Fruit fly (Drosophila melanogaster) whole organism, embryonic: ENCODE results near the gene CG5262.

Source experiments
- Ada2b ChIP-seq: fragments of 200-800 bp; sonication (Bioruptor generic); IDR thresholded peaks from 2 replicates; pipeline ENCODE4 v1.3.6; 2022; ENCODE audit warnings: missing biosample characterization, missing genetic modification characterization
- Asciz ChIP-seq: fragments of 200-800 bp; sonication (Bioruptor generic); optimal IDR thresholded peaks from 2 replicates; lab custom pipeline; 2017; ENCODE audit warnings: missing biosample characterization, mild to moderate bottlenecking, missing genetic modification characterization, missing genetic modification reagents
- CG12071 ChIP-seq: fragments of 200-800 bp; sonication (Bioruptor generic); optimal IDR thresholded peaks from 3 replicates; lab custom pipeline; 2018; ENCODE audit warnings: missing biosample characterization, mild to moderate bottlenecking, missing genetic modification characterization
- CG12155 ChIP-seq: fragments of 200-800 bp; sonication (Bioruptor generic); optimal IDR thresholded peaks from 3 replicates; lab custom pipeline; 2016; ENCODE audit warnings: missing biosample characterization, missing genetic modification characterization
- CG12299 ChIP-seq: fragments of 200-800 bp; sonication (Bioruptor generic); optimal IDR thresholded peaks from 2 replicates; lab custom pipeline; 2018; ENCODE audit warnings: missing biosample characterization, mild to moderate bottlenecking, missing genetic modification characterization
- CG13287 ChIP-seq: fragments of 200-800 bp; sonication (Bioruptor generic); IDR thresholded peaks from 2 replicates; pipeline ENCODE4 v1.3.6; 2022; ENCODE audit warnings: missing biosample characterization, missing genetic modification characterization; ENCODE audit not compliant: partially characterized antibody
- CG13424 ChIP-seq: fragments of 200-800 bp; sonication (Bioruptor generic); optimal IDR thresholded peaks from 2 replicates; lab custom pipeline; 2019; ENCODE audit warnings: missing biosample characterization, mild to moderate bottlenecking, missing genetic modification characterization, moderate library complexity
- CG14667 ChIP-seq: fragments of 200-800 bp; sonication (Bioruptor generic); IDR thresholded peaks from 2 replicates; pipeline ENCODE4 v1.3.6; 2022; ENCODE audit warnings: missing biosample characterization, missing genetic modification characterization
- CG15601 ChIP-seq: fragments of 200-800 bp; sonication (Bioruptor generic); optimal IDR thresholded peaks from 3 replicates; lab custom pipeline; 2019; ENCODE audit warnings: missing biosample characterization, mild to moderate bottlenecking, missing genetic modification characterization, moderate library complexity
- CG15696 ChIP-seq: fragments of 200-800 bp; sonication (Bioruptor generic); optimal IDR thresholded peaks from 2 replicates; lab custom pipeline; 2019; ENCODE audit warnings: missing biosample characterization, mild to moderate bottlenecking, missing genetic modification characterization, moderate library complexity
- CG16863 ChIP-seq: fragments of 200-800 bp; sonication (Bioruptor generic); optimal IDR thresholded peaks from 3 replicates; lab custom pipeline; 2016; ENCODE audit warnings: missing biosample characterization, missing genetic modification characterization
- CG17186 ChIP-seq: fragments of 200-800 bp; sonication (Bioruptor generic); optimal IDR thresholded peaks from 3 replicates; lab custom pipeline; 2017; ENCODE audit warnings: missing biosample characterization, missing genetic modification reagents, missing genetic modification characterization
- CG17328 ChIP-seq: fragments of 200-800 bp; sonication (Bioruptor generic); IDR thresholded peaks from 2 replicates; pipeline ENCODE4 v1.3.6; 2022; ENCODE audit warnings: missing biosample characterization, missing genetic modification characterization
- CG2116 ChIP-seq: fragments of 200-800 bp; sonication (Bioruptor generic); optimal IDR thresholded peaks from 3 replicates; lab custom pipeline; 2018; ENCODE audit warnings: missing biosample characterization, mild to moderate bottlenecking, missing genetic modification characterization
- CG2202 ChIP-seq: fragments of 200-800 bp; sonication (Bioruptor generic); optimal IDR thresholded peaks from 2 replicates; lab custom pipeline; 2018; ENCODE audit warnings: missing biosample characterization, mild to moderate bottlenecking, missing genetic modification characterization
- CG3163 ChIP-seq: fragments of 200-800 bp; sonication (Bioruptor generic); optimal IDR thresholded peaks from 3 replicates; lab custom pipeline; 2016; ENCODE audit warnings: missing biosample characterization, missing genetic modification characterization
- CG4328 ChIP-seq: fragments of 200-800 bp; sonication (Bioruptor generic); optimal IDR thresholded peaks from 3 replicates; lab custom pipeline; 2017; ENCODE audit warnings: missing biosample characterization, missing genetic modification reagents, missing genetic modification characterization
- CG6791 ChIP-seq: fragments of 200-800 bp; sonication (Bioruptor generic); IDR thresholded peaks from 3 replicates; pipeline ENCODE4 v1.3.6; 2022; ENCODE audit warnings: missing biosample characterization, missing genetic modification characterization; ENCODE audit not compliant: partially characterized antibody
- CG7271 ChIP-seq: fragments of 200-800 bp; sonication (Bioruptor generic); optimal IDR thresholded peaks from 2 replicates; lab custom pipeline; 2018; ENCODE audit warnings: missing biosample characterization, mild to moderate bottlenecking, missing genetic modification characterization, moderate library complexity
- CG7786 ChIP-seq: fragments of 200-800 bp; sonication (Bioruptor generic); optimal IDR thresholded peaks from 2 replicates; lab custom pipeline; 2016; ENCODE audit warnings: missing biosample characterization, missing genetic modification characterization
- CG7839 ChIP-seq: fragments of 200-800 bp; sonication (Bioruptor generic); optimal IDR thresholded peaks from 3 replicates; lab custom pipeline; 2018; ENCODE audit warnings: missing biosample characterization, mild to moderate bottlenecking, missing genetic modification characterization, moderate library complexity
- CG8944 ChIP-seq: fragments of 200-800 bp; sonication (Bioruptor generic); optimal IDR thresholded peaks from 3 replicates; lab custom pipeline; 2016; ENCODE audit warnings: missing biosample characterization, missing genetic modification characterization
- CoRest ChIP-seq: fragments of 200-800 bp; sonication (Bioruptor generic); optimal IDR thresholded peaks from 3 replicates; lab custom pipeline; 2018; ENCODE audit warnings: missing biosample characterization, mild to moderate bottlenecking, missing genetic modification characterization, moderate library complexity
- E2f1 ChIP-seq: fragments of 200-800 bp; sonication (Bioruptor generic); IDR thresholded peaks from 2 replicates; pipeline ENCODE4 v1.3.6; 2022; ENCODE audit warnings: missing biosample characterization, missing genetic modification characterization
- Fer3 ChIP-seq: fragments of 200-800 bp; sonication (Bioruptor generic); optimal IDR thresholded peaks from 2 replicates; lab custom pipeline; 2018; ENCODE audit warnings: missing biosample characterization, mild to moderate bottlenecking, missing genetic modification characterization, moderate library complexity
- Hr3 ChIP-seq: fragments of 200-800 bp; sonication (Bioruptor generic); optimal IDR thresholded peaks from 3 replicates; lab custom pipeline; 2016; ENCODE audit warnings: missing biosample characterization, missing genetic modification characterization
- Hr39 ChIP-seq: fragments of >200 bp; optimal IDR thresholded peaks from 2 replicates; lab custom pipeline; 2017
- Hr51 ChIP-seq, 2 experiments: fragments of 200-800 bp; sonication (Bioruptor generic); optimal IDR thresholded peaks; 2 replicates in 1 of 2; 3 replicates in 1 of 2; lab custom pipeline; 2016 to 2018; ENCODE audit warnings: missing biosample characterization in 2 of 2, missing genetic modification characterization in 2 of 2, mild to moderate bottlenecking in 1 of 2, moderate library complexity in 1 of 2
- Lim3 ChIP-seq: fragments of 200-800 bp; sonication (Bioruptor generic); IDR thresholded peaks from 2 replicates; pipeline ENCODE4 v1.3.6; 2022; ENCODE audit warnings: missing biosample characterization, missing genetic modification characterization
- Ravus ChIP-seq: fragments of 200-800 bp; sonication (Bioruptor generic); IDR thresholded peaks from 2 replicates; pipeline ENCODE4 v1.3.6; 2022; ENCODE audit warnings: missing biosample characterization, missing genetic modification characterization
- TFAM ChIP-seq: fragments of 200-800 bp; sonication (Bioruptor generic); optimal IDR thresholded peaks from 2 replicates; lab custom pipeline; 2017; ENCODE audit warnings: missing biosample characterization, missing genetic modification characterization, inconsistent platforms
- bbx ChIP-seq: fragments of 200-800 bp; sonication (Bioruptor generic); IDR thresholded peaks from 2 replicates; pipeline ENCODE4 v1.3.6; 2022; ENCODE audit warnings: missing biosample characterization, missing genetic modification characterization; ENCODE audit not compliant: partially characterized antibody
- bigmax ChIP-seq: fragments of 200-800 bp; sonication (Bioruptor generic); optimal IDR thresholded peaks from 2 replicates; lab custom pipeline; 2018; ENCODE audit warnings: missing biosample characterization, mild to moderate bottlenecking, missing genetic modification characterization
- chif ChIP-seq, 2 experiments: fragments of 200-800 bp; sonication (Bioruptor generic); optimal IDR thresholded peaks; 3 replicates each; lab custom pipeline; 2016; ENCODE audit warnings: missing biosample characterization in 2 of 2, missing genetic modification characterization in 2 of 2
- inv ChIP-seq: fragments of 200-800 bp; sonication (Bioruptor generic); IDR thresholded peaks from 2 replicates; pipeline ENCODE4 v1.3.6; 2022; ENCODE audit warnings: missing biosample characterization, missing genetic modification characterization; ENCODE audit not compliant: partially characterized antibody
- kay ChIP-seq: fragments of 200-800 bp; sonication (Bioruptor generic); optimal IDR thresholded peaks from 2 replicates; lab custom pipeline; 2016; ENCODE audit warnings: missing biosample characterization, missing genetic modification characterization
- lbe ChIP-seq: fragments of 200-800 bp; sonication (Bioruptor generic); optimal IDR thresholded peaks from 2 replicates; lab custom pipeline; 2016; ENCODE audit warnings: missing biosample characterization, mild to moderate bottlenecking, missing genetic modification characterization
- lola ChIP-seq, 3 experiments: fragments of >200 bp in 2 of 3; fragments of 200-800 bp in 1 of 3; sonication (Bioruptor generic) in 1 of 3; optimal IDR thresholded peaks; 2 replicates each; lab custom pipeline; 2017 to 2019; ENCODE audit warnings: missing biosample characterization in 3 of 3, missing genetic modification characterization in 3 of 3, mild to moderate bottlenecking in 1 of 3, moderate library complexity in 1 of 3
- nerfin-2 ChIP-seq: fragments of 200-800 bp; sonication (Bioruptor generic); IDR thresholded peaks from 2 replicates; pipeline ENCODE4 v1.3.6; 2022; ENCODE audit warnings: missing biosample characterization, missing genetic modification characterization; ENCODE audit not compliant: partially characterized antibody
- oc ChIP-seq: fragments of 200-800 bp; sonication (Bioruptor generic); optimal IDR thresholded peaks from 2 replicates; lab custom pipeline; 2018; ENCODE audit warnings: missing biosample characterization, mild to moderate bottlenecking, missing genetic modification characterization, moderate library complexity
- org-1 ChIP-seq: fragments of 200-800 bp; sonication (Bioruptor generic); optimal IDR thresholded peaks from 2 replicates; lab custom pipeline; 2017; ENCODE audit warnings: missing biosample characterization, missing genetic modification characterization
- phol ChIP-seq: fragments of 200-800 bp; sonication (Bioruptor generic); optimal IDR thresholded peaks from 3 replicates; lab custom pipeline; 2018; ENCODE audit warnings: missing biosample characterization, mild to moderate bottlenecking, missing genetic modification characterization, moderate library complexity
- pnt ChIP-seq: fragments of 200-800 bp; sonication (Bioruptor generic); optimal IDR thresholded peaks from 3 replicates; lab custom pipeline; 2016; ENCODE audit warnings: missing biosample characterization, missing genetic modification characterization
- prd ChIP-seq, 3 experiments: fragments of >200 bp in 2 of 3; fragments of 200-800 bp in 1 of 3; sonication (Bioruptor generic) in 1 of 3; optimal IDR thresholded peaks in 2 of 3; IDR thresholded peaks in 1 of 3; 2 replicates in 2 of 3; 3 replicates in 1 of 3; pipeline versions ENCODE4 v1.3.6 to Lab custom; 2017 to 2022; ENCODE audit warnings: missing biosample characterization in 1 of 3, missing genetic modification characterization in 1 of 3
- sd ChIP-seq: fragments of 200-800 bp; sonication (Bioruptor generic); optimal IDR thresholded peaks from 3 replicates; lab custom pipeline; 2018; ENCODE audit warnings: missing biosample characterization, mild to moderate bottlenecking, missing genetic modification characterization, moderate library complexity
- vfl ChIP-seq: fragments of 200-800 bp; sonication (Bioruptor generic); optimal IDR thresholded peaks from 2 replicates; lab custom pipeline; 2016; ENCODE audit warnings: missing biosample characterization, missing genetic modification characterization
- wdn ChIP-seq: fragments of 200-800 bp; sonication (Bioruptor generic); IDR thresholded peaks from 2 replicates; pipeline ENCODE4 v1.3.6; 2022; ENCODE audit warnings: missing biosample characterization, missing genetic modification characterization

The CG5262 gene

DNA sequence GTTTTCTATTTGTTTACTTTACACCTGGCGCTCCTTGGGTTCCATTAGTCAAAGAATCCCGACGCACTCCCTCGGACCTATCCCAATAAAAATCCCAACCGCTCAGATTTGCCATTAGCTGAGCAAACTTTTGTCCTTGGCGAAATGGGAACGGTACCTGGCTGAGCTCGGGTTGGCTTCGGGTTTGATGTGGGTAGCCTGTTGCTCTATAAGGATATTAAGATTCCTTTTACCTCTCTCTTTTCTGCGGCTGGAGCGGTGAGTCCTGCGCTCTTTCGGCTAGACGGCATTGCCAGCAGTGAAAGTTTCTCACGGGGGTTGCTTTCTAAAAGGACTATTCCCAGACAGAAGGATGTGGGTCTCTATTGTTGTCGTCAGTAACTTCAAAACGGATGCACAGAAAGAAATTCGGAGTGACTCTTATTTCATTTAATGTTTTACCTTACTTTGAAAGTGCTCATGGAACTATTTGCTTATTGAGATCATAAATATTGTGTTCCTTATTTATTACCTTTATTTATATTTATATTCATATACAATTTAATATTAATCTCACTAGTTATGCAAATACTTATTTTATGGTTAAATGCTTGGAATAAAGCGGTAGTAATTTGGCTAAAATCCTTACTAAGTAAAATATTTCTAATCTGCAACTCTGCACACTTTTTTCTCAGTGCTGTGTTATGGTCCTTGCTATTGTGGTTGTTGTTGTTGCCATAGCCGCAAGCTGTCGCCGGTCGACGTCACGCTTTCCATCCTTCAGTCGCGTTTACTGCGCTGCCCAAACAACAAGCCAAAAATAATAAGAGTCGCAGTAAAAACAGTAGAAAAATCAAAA, 11.6 kb upstream of the CG5262 start, which contains the start of gene CG5910 (continued):
- peak; percentile 22 for TF ChIP-seq CG7786
- peak; percentile 90 for TF ChIP-seq CG15601
- TF ChIP-seq TFAM (GFP tag; lab: Kevin White, UChicago): no peak
- peak; percentile 70 for TF ChIP-seq kay (GFP tag; lab: Kevin White, UChicago)
- TF ChIP-seq pnt (GFP tag; lab: Kevin White, UChicago): peak; percentile 43
- TF ChIP-seq bbx: no peak
- TF ChIP-seq wdn (GFP tag; lab: Robert Waterston, UW): peak; percentile 72
- no peak for TF ChIP-seq vfl (GFP tag; lab: Kevin White, UChicago)
- TF ChIP-seq CG15696 (tag; lab: Kevin White, UChicago): peak; percentile 84
- TF ChIP-seq Ravus (GFP tag; lab: Robert Waterston, UW): peak; percentile 26; the same call in 1 of the 2 replicates
- TF ChIP-seq Fer3 (tag; lab: Kevin White, UChicago): peak; percentile 84
- peak; percentile 57 for TF ChIP-seq CG7271 (tag; lab: Kevin White, UChicago)
- TF ChIP-seq CG2116 (GFP tag; lab: Kevin White, UChicago): peak; percentile 54
- peak; percentile 95 for TF ChIP-seq CoRest (tag; lab: Kevin White, UChicago)
- TF ChIP-seq CG16863: peak; percentile 8
- peak; percentile 69; the same call in 1 of the 2 replicates for TF ChIP-seq CG17328 (GFP tag; lab: Robert Waterston, UW)
- TF ChIP-seq oc (tag; lab: Kevin White, UChicago): peak; percentile 83
- TF ChIP-seq CG7839: peak; percentile 95
- TF ChIP-seq E2f1: peak; percentile 70
- TF ChIP-seq CG8944: no peak
- TF ChIP-seq sd: peak; percentile 51
- TF ChIP-seq Hr51 (GFP tag; optimal IDR thresholded peaks at IDR 0.05; lab: Kevin White, UChicago): peak; percentile 39 to 92
- TF ChIP-seq CG4328 (GFP tag; lab: Kevin White, UChicago): peak; percentile 81
- TF ChIP-seq CG3163: peak; percentile 39
- TF ChIP-seq Hr3 (GFP tag; lab: Kevin White, UChicago): peak; percentile 86
- peak; percentile 78 for TF ChIP-seq Asciz (GFP tag; lab: Kevin White, UChicago)
- peak; percentile 11 for TF ChIP-seq lbe (GFP tag; lab: Kevin White, UChicago)
- peak; percentile 79 for TF ChIP-seq CG12155 (GFP tag; lab: Kevin White, UChicago)
- no peak for TF ChIP-seq bigmax
- TF ChIP-seq CG6791 (GFP tag; lab: Robert Waterston, UW): no peak
- peak in 1 of 2 experiments; percentile 3 for TF ChIP-seq chif (GFP tag; optimal IDR thresholded peaks at IDR 0.05; lab: Kevin White, UChicago)
- TF ChIP-seq lola (GFP tag; optimal IDR thresholded peaks at IDR 0.05; lab: Kevin White, UChicago): peak in 1 of 3 experiments; percentile 93
- peak; percentile 68 for TF ChIP-seq CG2202 (tag; lab: Kevin White, UChicago)
- no peak for TF ChIP-seq prd (optimal IDR thresholded peaks at IDR 0.05; lab: Kevin White, UChicago)
- peak; percentile 82 for TF ChIP-seq prd (GFP tag; IDR thresholded peaks at IDR 0.05; lab: Robert Waterston, UW)
- TF ChIP-seq CG14667: peak; percentile 67; the same call in 1 of the 2 replicates
- TF ChIP-seq CG13287 (GFP tag; lab: Robert Waterston, UW): no peak
- TF ChIP-seq inv (GFP tag; lab: Robert Waterston, UW): no peak
- TF ChIP-seq org-1: peak; percentile 86
- TF ChIP-seq phol (tag; lab: Kevin White, UChicago): peak; percentile 93
- TF ChIP-seq Lim3: 0 out of 2 replicates have a peak, but pooled peaks have one; percentile 19
- peak; percentile 87 for TF ChIP-seq CG12299
- TF ChIP-seq Ada2b (GFP tag; lab: Robert Waterston, UW): peak; percentile 75
- peak; percentile 94 for TF ChIP-seq CG13424
- TF ChIP-seq CG12071 (GFP tag; lab: Kevin White, UChicago): no peak
- no peak for TF ChIP-seq nerfin-2
- no peak for TF ChIP-seq CG17186 (GFP tag; lab: Kevin White, UChicago)
- no peak for TF ChIP-seq Hr39 (lab: Kevin White, UChicago)
